Fruit fly (Drosophila melanogaster): ENCODE measurements around the gene Or33c.

The Or33c gene

DNA sequence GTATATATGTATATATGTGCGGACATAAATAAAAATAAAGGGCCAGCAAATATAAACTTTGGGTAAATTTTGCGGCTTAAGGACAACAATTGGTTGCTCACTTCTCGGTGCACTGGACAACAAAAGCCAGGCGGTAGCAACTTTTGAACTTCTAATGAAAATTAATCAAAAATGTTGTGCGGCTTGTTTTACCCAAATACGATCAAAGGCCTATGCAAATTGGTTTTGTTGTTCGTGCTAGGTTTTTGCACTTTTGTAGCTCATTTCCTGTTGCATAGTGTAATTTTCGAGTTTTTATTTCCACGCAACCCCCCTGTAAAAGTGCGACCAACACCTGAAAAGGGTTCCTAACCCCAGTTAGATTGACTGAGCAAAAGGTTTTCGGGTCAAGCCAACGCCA is 35.3 kb upstream of the Or33c start (continued):
- peak; percentile 40 for TF ChIP-seq CG7556 (GFP tag; optimal IDR thresholded peaks at IDR 0.05)
- TF ChIP-seq CG13775 (GFP tag; optimal IDR thresholded peaks at IDR 0.05): no peak
- no peak for TF ChIP-seq Sry-β (GFP tag; optimal IDR thresholded peaks at IDR 0.05)
- 0 out of 2 replicates have a peak, but pooled peaks have one; percentile 31 for TF ChIP-seq Xrp1 (GFP tag; IDR thresholded peaks at IDR 0.05)
- TF ChIP-seq Dbx (GFP tag; IDR thresholded peaks at IDR 0.05): peak; percentile 63; the same call in 1 of the 3 replicates
- peak; percentile 51 for TF ChIP-seq lilli (GFP tag; optimal IDR thresholded peaks at IDR 0.05)
- peak; percentile 49; the same call in 1 of the 2 replicates for TF ChIP-seq CG14441 (GFP tag; IDR thresholded peaks at IDR 0.05)
- no peak for TF ChIP-seq CTCF (GFP tag; optimal IDR thresholded peaks at IDR 0.05)
- TF ChIP-seq PHDP (tag; optimal IDR thresholded peaks at IDR 0.05): peak; percentile 37
- TF ChIP-seq CG18619 (GFP tag; optimal IDR thresholded peaks at IDR 0.05): peak; percentile 22
- TF ChIP-seq CG1602 (GFP tag; optimal IDR thresholded peaks at IDR 0.05): no peak
- TF ChIP-seq CG32772 (GFP tag; IDR thresholded peaks at IDR 0.05): peak; percentile 51; the same call in 1 of the 2 replicates
- TF ChIP-seq sr (GFP tag; IDR thresholded peaks at IDR 0.05): no peak
- TF ChIP-seq usp (GFP tag; optimal IDR thresholded peaks at IDR 0.05): no peak

DNA sequence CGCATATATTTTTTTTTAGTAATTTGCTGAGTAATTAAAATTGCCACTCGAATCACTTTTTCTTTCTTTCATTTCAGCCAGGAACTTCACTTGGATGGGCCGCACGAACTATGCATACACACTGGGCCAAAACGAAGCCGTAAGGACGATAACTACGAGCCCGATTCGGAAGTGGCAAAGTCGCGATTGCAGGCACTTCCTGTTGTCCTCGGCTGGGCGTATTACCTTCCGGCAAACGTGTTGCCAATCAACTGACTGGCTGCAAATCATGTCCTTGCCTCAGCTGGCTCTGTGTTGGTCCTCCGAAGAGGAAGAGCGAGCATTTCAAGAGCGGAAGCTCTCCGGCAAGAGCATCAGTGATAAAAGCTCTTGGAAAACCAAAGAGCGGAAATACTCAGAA is 34.4 kb upstream of the Or33c start:
- TF ChIP-seq Trl (optimal IDR thresholded peaks at IDR 0.05): peak; percentile 24 to 47
- TF ChIP-seq Trl (GFP tag; optimal IDR thresholded peaks at IDR 0.05): no peak
- no peak for TF ChIP-seq Optix (GFP tag; IDR thresholded peaks at IDR 0.05)
- TF ChIP-seq z (GFP tag; IDR thresholded peaks at IDR 0.05): no peak
- TF ChIP-seq gt (GFP tag; IDR thresholded peaks at IDR 0.05): no peak
- no peak for TF ChIP-seq CG13123 (GFP tag; optimal IDR thresholded peaks at IDR 0.05)
- TF ChIP-seq CG3847 (GFP tag; IDR thresholded peaks at IDR 0.05): no peak
- no peak for TF ChIP-seq CG2889 (GFP tag; IDR thresholded peaks at IDR 0.05)
- no peak for TF ChIP-seq MBD-R2 (GFP tag; IDR thresholded peaks at IDR 0.05)
- no peak for TF ChIP-seq trh (GFP tag; optimal IDR thresholded peaks at IDR 0.05)
- TF ChIP-seq ewg (GFP tag; optimal IDR thresholded peaks at IDR 0.05): no peak
- no peak for TF ChIP-seq Lhr (GFP tag; optimal IDR thresholded peaks at IDR 0.05)
- TF ChIP-seq Atf-2 (GFP tag; optimal IDR thresholded peaks at IDR 0.05): no peak
- peak; percentile 86 for TF ChIP-seq Ets65A (GFP tag)
- TF ChIP-seq so (GFP tag; IDR thresholded peaks at IDR 0.05): no peak
- TF ChIP-seq CG6272 (GFP tag; IDR thresholded peaks at IDR 0.05): no peak
- TF ChIP-seq CG3163 (GFP tag; optimal IDR thresholded peaks at IDR 0.05): peak; percentile 60
- no peak for TF ChIP-seq CG7556 (GFP tag; optimal IDR thresholded peaks at IDR 0.05)
- no peak for TF ChIP-seq CG10321 (GFP tag; IDR thresholded peaks at IDR 0.05)
- no peak for TF ChIP-seq Hr78 (GFP tag; optimal IDR thresholded peaks at IDR 0.05)
- TF ChIP-seq pita (GFP tag; optimal IDR thresholded peaks at IDR 0.05): no peak
- TF ChIP-seq NC2β (GFP tag; optimal IDR thresholded peaks at IDR 0.05): no peak
- no peak for TF ChIP-seq Stat92E (GFP tag; optimal IDR thresholded peaks at IDR 0.05)
- peak; percentile 62 for TF ChIP-seq Deaf1 (tag; optimal IDR thresholded peaks at IDR 0.05)
- no peak for TF ChIP-seq Fer1 (GFP tag; optimal IDR thresholded peaks at IDR 0.05)
- no peak for TF ChIP-seq odd (GFP tag; optimal IDR thresholded peaks at IDR 0.05)
- no peak for TF ChIP-seq cato (GFP tag; optimal IDR thresholded peaks at IDR 0.05; ENCODE audit: borderline replicate concordance)
- TF ChIP-seq CG8924 (tag; optimal IDR thresholded peaks at IDR 0.05): no peak
- no peak for TF ChIP-seq tin (GFP tag; optimal IDR thresholded peaks at IDR 0.05)
- TF ChIP-seq Awh (GFP tag; IDR thresholded peaks at IDR 0.05): no peak
- TF ChIP-seq Nf-YC (tag; optimal IDR thresholded peaks at IDR 0.05): no peak
- TF ChIP-seq unpg (GFP tag; optimal IDR thresholded peaks at IDR 0.05): no peak
- TF ChIP-seq CG6683 (GFP tag; optimal IDR thresholded peaks at IDR 0.05): no peak
- TF ChIP-seq Med (GFP tag): peak; percentile 52
- no peak for TF ChIP-seq lmd (GFP tag; IDR thresholded peaks at IDR 0.05)
- TF ChIP-seq zf30C (GFP tag; optimal IDR thresholded peaks at IDR 0.05): no peak
- TF ChIP-seq cas (GFP tag; IDR thresholded peaks at IDR 0.05): no peak
- peak; percentile 1 for TF ChIP-seq scrt (GFP tag; optimal IDR thresholded peaks at IDR 0.05)
- TF ChIP-seq Oaz (GFP tag; IDR thresholded peaks at IDR 0.05): no peak

Measured in whole organism, embryonic.